Worm (Caenorhabditis elegans) whole organism, late embryonic: ENCODE results near the gene F46B6.10.

ENCODE experiments used
- C38D4.7 ChIP-seq: fragments of 200-800 bp; sonication (Bioruptor generic); optimal IDR thresholded peaks from 2 replicates; lab custom pipeline; 2018; ENCODE audit warnings: mild to moderate bottlenecking, missing genetic modification characterization, moderate library complexity, missing compliant biosample characterization
- ceh-48 ChIP-seq: sonication (generic microtip); optimal IDR thresholded peaks from 2 replicates; lab custom pipeline; 2016; ENCODE audit warnings: missing genetic modification characterization, inconsistent platforms, missing compliant biosample characterization
- ceh-6 ChIP-seq: fragments of 200-800 bp; sonication (Bioruptor generic); optimal IDR thresholded peaks from 2 replicates; lab custom pipeline; 2018; ENCODE audit warnings: mild to moderate bottlenecking, missing genetic modification characterization, missing compliant biosample characterization
- ceh-9 ChIP-seq: sonication (generic microtip); optimal IDR thresholded peaks from 2 replicates; lab custom pipeline; 2016; ENCODE audit warnings: mild to moderate bottlenecking, missing genetic modification characterization, inconsistent platforms, missing compliant biosample characterization
- dve-1 ChIP-seq: sonication (generic microtip); optimal IDR thresholded peaks from 2 replicates; lab custom pipeline; 2017; ENCODE audit warnings: antibody characterized with exemption, mild to moderate bottlenecking, missing genetic modification characterization, missing compliant biosample characterization
- eyg-1 ChIP-seq: sonication (generic microtip); optimal IDR thresholded peaks from 2 replicates; lab custom pipeline; 2016; ENCODE audit warnings: missing genotype, missing genetic modification characterization, missing compliant biosample characterization
- npax-4 ChIP-seq: sonication (generic microtip); optimal IDR thresholded peaks from 2 replicates; lab custom pipeline; 2016; ENCODE audit warnings: missing genetic modification characterization, missing compliant biosample characterization
- pha-4 ChIP-seq: fragments of 150-350 bp; optimal IDR thresholded peaks from 2 replicates; lab custom pipeline; 2018; ENCODE audit warnings: missing biosample characterization, missing genetic modification reagents, missing genetic modification characterization
- syd-9 ChIP-seq: sonication (generic microtip); optimal IDR thresholded peaks from 2 replicates; lab custom pipeline; 2016; ENCODE audit warnings: mild to moderate bottlenecking, missing genetic modification characterization, moderate library complexity, missing compliant biosample characterization
- unc-55 ChIP-seq: sonication (generic microtip); optimal IDR thresholded peaks from 2 replicates; lab custom pipeline; 2017; ENCODE audit warnings: missing biosample characterization, missing genetic modification reagents, missing genetic modification characterization

- TF ChIP-seq pha-4 (tag; lab: Kevin White, UChicago) (no peak), C38D4.7 (GFP tag; lab: Kevin White, UChicago) (no peak), dve-1 (no peak), npax-4 (tag; lab: Kevin White, UChicago) (no peak), eyg-1 (tag; lab: Kevin White, UChicago) (no peak), unc-55 (no peak), syd-9 (tag; lab: Kevin White, UChicago) (no peak), ceh-9 (tag; lab: Kevin White, UChicago) (no peak), ceh-6 (GFP tag; lab: Kevin White, UChicago) (no peak), ceh-48 (tag; lab: Kevin White, UChicago) (no peak)
Observed at ce11 chrV:9763759-9764158, 38.1 kb downstream of the F46B6.10 start.
